Worm (Caenorhabditis elegans) whole organism, L2 larva: ENCODE results near the gene F18H3.1.

ENCODE experiments used
- C34F6.9 ChIP-seq: fragments of 150-350 bp; optimal IDR thresholded peaks from 2 replicates; lab custom pipeline; 2014; ENCODE audit warnings: missing biosample characterization, missing genetic modification characterization
- F13H6.1 ChIP-seq: sonication (generic microtip); optimal IDR thresholded peaks from 2 replicates; lab custom pipeline; 2016; ENCODE audit warnings: missing genetic modification characterization, missing compliant biosample characterization
- Y55F3AM.14 ChIP-seq: fragments of 200-800 bp; sonication (Bioruptor generic); optimal IDR thresholded peaks from 2 replicates; lab custom pipeline; 2018; ENCODE audit warnings: mild to moderate bottlenecking, missing genetic modification characterization, missing compliant biosample characterization
- ZK546.5 ChIP-seq: sonication (generic microtip); optimal IDR thresholded peaks from 2 replicates; lab custom pipeline; 2017; ENCODE audit warnings: missing biosample characterization, missing genetic modification characterization
- alr-1 ChIP-seq: fragments of 150-350 bp; optimal IDR thresholded peaks from 2 replicates; lab custom pipeline; 2014; ENCODE audit warnings: missing biosample characterization, missing genetic modification characterization
- ama-1 ChIP-seq: fragments of 150-350 bp; optimal IDR thresholded peaks from 2 replicates; lab custom pipeline; 2018; ENCODE audit warnings: inconsistent platforms
- blmp-1 ChIP-seq: sonication (generic microtip); optimal IDR thresholded peaks from 2 replicates; lab custom pipeline; 2017; ENCODE audit warnings: missing genetic modification characterization, mild to moderate bottlenecking, missing compliant biosample characterization, antibody characterized with exemption, moderate library complexity; ENCODE audit not compliant: insufficient read depth
- ceh-16 ChIP-seq: fragments of 150-350 bp; optimal IDR thresholded peaks from 2 replicates; lab custom pipeline; 2014; ENCODE audit warnings: missing biosample characterization, missing genetic modification characterization
- ceh-82 ChIP-seq: fragments of 150-350 bp; optimal IDR thresholded peaks from 2 replicates; lab custom pipeline; 2014; ENCODE audit warnings: missing biosample characterization, missing genetic modification characterization
- dmd-4 ChIP-seq: sonication (generic microtip); optimal IDR thresholded peaks from 2 replicates; lab custom pipeline; 2017; ENCODE audit warnings: missing biosample characterization, missing genetic modification characterization
- egl-27 ChIP-seq: sonication (generic microtip); optimal IDR thresholded peaks from 3 replicates; lab custom pipeline; 2017; ENCODE audit warnings: missing biosample characterization, missing genetic modification reagents, missing genetic modification characterization
- elt-1 ChIP-seq: fragments of 150-350 bp; optimal IDR thresholded peaks from 2 replicates; lab custom pipeline; 2014; ENCODE audit warnings: missing biosample characterization, missing genetic modification characterization
- elt-3 ChIP-seq: sonication (generic microtip); optimal IDR thresholded peaks from 2 replicates; lab custom pipeline; 2017; ENCODE audit warnings: missing biosample characterization, missing genetic modification characterization
- fos-1 ChIP-seq: fragments of 150-350 bp; optimal IDR thresholded peaks from 2 replicates; lab custom pipeline; 2014; ENCODE audit warnings: missing biosample characterization, missing genetic modification characterization
- gmeb-1 ChIP-seq: fragments of 150-350 bp; optimal IDR thresholded peaks from 2 replicates; lab custom pipeline; 2014; ENCODE audit warnings: missing biosample characterization, missing genetic modification characterization
- lin-13 ChIP-seq: fragments of 150-350 bp; optimal IDR thresholded peaks from 2 replicates; lab custom pipeline; 2014; ENCODE audit warnings: missing biosample characterization, missing genetic modification reagents, missing genetic modification characterization
- lin-39 ChIP-seq: fragments of 150-350 bp; optimal IDR thresholded peaks from 2 replicates; lab custom pipeline; 2014; ENCODE audit warnings: missing biosample characterization, missing genetic modification reagents, missing genetic modification characterization
- lsy-2 ChIP-seq, 2 experiments: fragments of 150-350 bp in 1 of 2; sonication (generic microtip) in 1 of 2; optimal IDR thresholded peaks; 2 replicates each; lab custom pipeline; 2014 to 2017; ENCODE audit warnings: missing biosample characterization in 2 of 2, missing genetic modification characterization in 2 of 2
- mdl-1 ChIP-seq, 2 experiments: fragments of 150-350 bp in 1 of 2; sonication (generic microtip) in 1 of 2; optimal IDR thresholded peaks; 2 replicates each; lab custom pipeline; 2017; ENCODE audit warnings: missing biosample characterization in 2 of 2, missing genetic modification characterization in 2 of 2
- nhr-10 ChIP-seq: sonication (generic microtip); optimal IDR thresholded peaks from 2 replicates; lab custom pipeline; 2017; ENCODE audit warnings: missing biosample characterization, missing genetic modification characterization
- nhr-11 ChIP-seq: fragments of 150-350 bp; optimal IDR thresholded peaks from 2 replicates; lab custom pipeline; 2014; ENCODE audit warnings: missing biosample characterization, missing genetic modification characterization
- nhr-12 ChIP-seq: fragments of 150-350 bp; optimal IDR thresholded peaks from 2 replicates; lab custom pipeline; 2014; ENCODE audit warnings: missing biosample characterization, missing genetic modification characterization
- nhr-129 ChIP-seq: fragments of 150-350 bp; optimal IDR thresholded peaks from 2 replicates; lab custom pipeline; 2014; ENCODE audit warnings: missing biosample characterization, missing genetic modification characterization
- nhr-21 ChIP-seq: fragments of 150-350 bp; optimal IDR thresholded peaks from 2 replicates; lab custom pipeline; 2014; ENCODE audit warnings: missing biosample characterization, missing genetic modification characterization
- nhr-237 ChIP-seq: fragments of 150-350 bp; optimal IDR thresholded peaks from 2 replicates; lab custom pipeline; 2014; ENCODE audit warnings: missing biosample characterization, missing genetic modification characterization
- nhr-77 ChIP-seq: fragments of 150-350 bp; optimal IDR thresholded peaks from 2 replicates; lab custom pipeline; 2014; ENCODE audit warnings: missing biosample characterization, missing genetic modification characterization
- peb-1 ChIP-seq: fragments of 150-350 bp; optimal IDR thresholded peaks from 2 replicates; lab custom pipeline; 2014; ENCODE audit warnings: missing biosample characterization, missing genetic modification characterization
- sma-3 ChIP-seq: sonication (generic microtip); optimal IDR thresholded peaks from 2 replicates; lab custom pipeline; 2016; ENCODE audit warnings: missing genetic modification reagents, missing genetic modification characterization, missing compliant biosample characterization
- sma-9 ChIP-seq, 2 experiments: fragments of 150-350 bp in 1 of 2; sonication (generic microtip) in 1 of 2; optimal IDR thresholded peaks; 2 replicates each; lab custom pipeline; 2014 to 2016; ENCODE audit warnings: missing genetic modification characterization in 2 of 2, mild to moderate bottlenecking in 1 of 2, missing biosample characterization in 1 of 2, missing compliant biosample characterization in 1 of 2, missing genetic modification reagents in 1 of 2, moderate library complexity in 1 of 2
- snpc-4 ChIP-seq: fragments of 150-350 bp; optimal IDR thresholded peaks from 2 replicates; lab custom pipeline; 2014; ENCODE audit warnings: missing biosample characterization, missing genetic modification characterization
- unc-55 ChIP-seq: fragments of 150-350 bp; sonication (generic microtip); optimal IDR thresholded peaks from 3 replicates; lab custom pipeline; 2014; ENCODE audit warnings: missing biosample characterization, missing genetic modification reagents, missing genetic modification characterization
- unc-62 ChIP-seq: fragments of 150-350 bp; optimal IDR thresholded peaks from 2 replicates; lab custom pipeline; 2014; ENCODE audit warnings: missing biosample characterization, missing genetic modification reagents, missing genetic modification characterization
- ztf-11 ChIP-seq: sonication (generic microtip); optimal IDR thresholded peaks from 2 replicates; lab custom pipeline; 2017; ENCODE audit warnings: missing biosample characterization, missing genetic modification characterization
- ztf-4 ChIP-seq: fragments of 150-350 bp; optimal IDR thresholded peaks from 2 replicates; lab custom pipeline; 2014; ENCODE audit warnings: missing biosample characterization, missing genetic modification characterization

Gene F18H3.1

DNA sequence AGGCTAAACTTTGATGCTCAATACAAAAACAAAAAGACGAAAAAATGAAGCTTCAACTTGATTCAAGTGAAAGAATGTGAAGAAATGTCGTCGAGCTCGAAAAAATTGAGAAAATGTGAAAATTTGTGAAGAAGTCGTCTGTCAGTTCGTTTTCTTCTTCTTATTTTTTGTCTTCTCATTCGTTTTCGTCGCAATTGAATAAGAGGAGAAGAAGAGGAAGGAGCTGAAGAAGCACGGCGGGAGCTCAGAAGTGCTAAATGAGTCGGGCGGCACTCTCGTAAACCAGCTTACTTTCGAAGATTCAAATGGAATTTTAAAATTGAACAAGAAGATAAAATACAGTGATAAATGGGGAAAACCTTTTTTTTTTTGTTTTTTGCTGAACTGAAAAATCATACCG, 14.3 kb upstream of the F18H3.1 start:
- TF ChIP-seq nhr-11 (tag; lab: Kevin White, UChicago) (no peak), ZK546.5 (no peak), dmd-4 (no peak), nhr-237 (tag; lab: Kevin White, UChicago) (no peak), nhr-12 (tag; lab: Kevin White, UChicago) (no peak), Y55F3AM.14 (GFP tag; lab: Kevin White, UChicago) (no peak), unc-62 (GFP tag; lab: Kevin White, UChicago) (no peak), ztf-11 (tag; lab: Kevin White, UChicago) (no peak), gmeb-1 (tag; lab: Kevin White, UChicago) (no peak), F13H6.1 (tag; lab: Kevin White, UChicago) (no peak), snpc-4 (tag; lab: Kevin White, UChicago) (no peak), elt-3 (tag; lab: Kevin White, UChicago) (no peak), nhr-10 (tag; lab: Kevin White, UChicago) (no peak)

DNA sequence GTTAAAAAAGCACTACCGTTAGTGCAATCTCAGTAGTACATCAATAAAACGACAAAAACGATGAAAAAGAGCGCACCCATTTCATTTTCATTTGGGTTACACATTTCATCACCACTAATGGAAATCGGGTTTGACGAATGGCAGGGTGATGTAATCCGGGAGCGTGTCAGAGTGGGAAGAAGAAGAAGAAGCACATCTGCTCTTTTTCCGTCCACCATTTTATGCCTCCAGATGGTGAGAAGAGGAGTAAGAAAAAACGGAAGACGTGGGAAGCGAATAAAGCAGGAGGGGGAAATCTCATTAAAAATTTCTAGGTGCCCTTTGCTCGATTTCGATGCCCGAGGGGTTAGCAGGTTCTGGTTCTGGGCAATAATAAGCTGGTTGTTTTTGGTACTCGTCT, 13.4 kb upstream of the F18H3.1 start:
- TF ChIP-seq ama-1 (lab: Kevin White, UChicago): no peak
- TF ChIP-seq nhr-129 (tag; lab: Kevin White, UChicago): peak; percentile 21
- no peak for TF ChIP-seq ztf-4
- TF ChIP-seq, all 48 proteins: peak for 1

DNA sequence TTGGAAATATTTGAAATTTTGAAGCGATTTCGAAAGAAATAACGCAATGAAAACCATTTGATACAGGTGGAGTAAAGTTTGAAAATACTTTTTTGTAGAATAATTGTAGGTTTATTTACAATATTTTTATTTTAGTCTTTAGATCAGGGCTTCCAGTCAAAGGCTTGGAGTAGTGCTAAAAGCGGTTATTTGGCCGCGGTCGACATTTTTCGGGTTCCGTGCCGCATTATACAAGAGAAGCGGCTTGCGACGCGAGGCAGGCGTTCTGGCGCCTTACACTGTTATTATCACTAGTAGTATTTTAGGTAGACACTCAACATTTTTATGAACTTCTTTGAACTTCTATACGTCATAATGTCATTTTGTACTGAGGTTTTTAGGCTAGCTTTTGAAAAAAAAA, 13.0 kb upstream of the F18H3.1 start:
- TF ChIP-seq ztf-4: no peak
- peak; percentile 43 for TF ChIP-seq snpc-4 (tag; lab: Kevin White, UChicago)
- no peak for TF ChIP-seq egl-27 (tag; lab: Kevin White, UChicago)
- TF ChIP-seq sma-9 (GFP tag; optimal IDR thresholded peaks at IDR 0.05; lab: Kevin White, UChicago): peak; percentile 5
- no peak for TF ChIP-seq sma-9 (tag; optimal IDR thresholded peaks at IDR 0.05; lab: Kevin White, UChicago)
- TF ChIP-seq, all 48 proteins: peak for 2

DNA sequence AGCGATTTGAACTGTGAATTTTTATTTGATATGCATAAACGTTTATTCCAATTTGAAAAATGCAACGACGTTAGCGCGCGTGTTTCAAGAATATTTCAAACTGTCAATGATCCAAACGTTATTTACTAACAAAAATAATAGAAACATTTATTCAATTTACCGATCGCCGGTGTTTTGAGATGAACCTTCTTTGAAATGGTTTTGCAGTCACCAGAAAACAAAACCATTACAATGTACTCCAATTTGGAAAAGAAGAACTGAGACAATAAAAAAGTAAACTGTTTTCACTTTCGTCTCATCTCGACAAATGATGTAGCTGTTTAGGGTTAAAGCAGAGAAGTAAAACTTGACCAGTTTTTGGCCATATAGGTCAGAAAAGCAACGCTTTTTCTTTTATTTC, 12.2 kb upstream of the F18H3.1 start, which contains the start of gene H06A10.1:
Gene H06A10.1 (plus strand): TSS at position 301 of the 400 bp plus-strand sequence.
- TF ChIP-seq nhr-77 (tag; lab: Kevin White, UChicago): no peak
- no peak for TF ChIP-seq nhr-237 (tag; lab: Kevin White, UChicago)
- no peak for TF ChIP-seq mdl-1 (tag; optimal IDR thresholded peaks at IDR 0.05; lab: Kevin White, UChicago)
- TF ChIP-seq ceh-82 (tag; lab: Kevin White, UChicago): no peak
- no peak for TF ChIP-seq nhr-11 (tag; lab: Kevin White, UChicago)
- no peak for TF ChIP-seq elt-1 (tag; lab: Kevin White, UChicago)

DNA sequence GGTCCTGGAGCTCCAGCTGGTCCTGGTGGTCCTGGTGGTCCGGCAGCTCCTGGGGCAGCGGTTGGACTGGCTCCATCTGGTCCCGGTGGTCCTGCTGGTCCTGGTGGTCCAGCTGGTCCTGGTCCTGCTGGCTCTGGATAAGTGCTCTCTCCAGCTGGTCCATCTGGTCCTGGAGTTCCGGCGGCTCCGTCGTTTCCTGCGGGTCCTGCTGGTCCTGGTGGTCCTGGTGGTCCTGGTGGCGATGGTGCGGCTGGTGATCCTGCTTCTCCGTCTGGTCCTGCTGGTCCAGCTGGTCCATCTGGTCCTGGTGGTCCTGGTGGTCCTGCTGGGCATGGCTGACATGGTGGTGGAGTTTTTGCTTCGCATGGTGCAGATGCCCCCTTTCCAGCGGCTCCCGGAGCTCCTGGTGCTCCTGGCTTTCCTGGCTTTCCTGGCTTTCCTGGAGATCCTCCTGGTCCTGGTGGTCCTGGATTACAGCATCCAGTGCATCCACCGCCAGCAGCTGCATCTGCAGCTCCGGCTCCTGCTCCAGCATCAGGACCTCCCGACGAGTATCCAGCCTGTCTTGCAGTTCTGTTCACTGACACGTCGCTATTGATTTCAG, 9.1 kb upstream of the F18H3.1 start:
- TF ChIP-seq elt-3 (tag; lab: Kevin White, UChicago) (no peak), ama-1 (lab: Kevin White, UChicago) (no peak), Y55F3AM.14 (GFP tag; lab: Kevin White, UChicago) (no peak), ztf-4 (no peak), peb-1 (tag; lab: Kevin White, UChicago) (no peak), nhr-129 (tag; lab: Kevin White, UChicago) (no peak), blmp-1 (tag; lab: Kevin White, UChicago) (no peak), elt-1 (tag; lab: Kevin White, UChicago) (no peak), lin-13 (no peak), alr-1 (tag; lab: Kevin White, UChicago) (no peak), nhr-21 (tag; lab: Kevin White, UChicago) (no peak), fos-1 (tag; lab: Kevin White, UChicago) (no peak), C34F6.9 (tag; lab: Kevin White, UChicago) (no peak)

DNA sequence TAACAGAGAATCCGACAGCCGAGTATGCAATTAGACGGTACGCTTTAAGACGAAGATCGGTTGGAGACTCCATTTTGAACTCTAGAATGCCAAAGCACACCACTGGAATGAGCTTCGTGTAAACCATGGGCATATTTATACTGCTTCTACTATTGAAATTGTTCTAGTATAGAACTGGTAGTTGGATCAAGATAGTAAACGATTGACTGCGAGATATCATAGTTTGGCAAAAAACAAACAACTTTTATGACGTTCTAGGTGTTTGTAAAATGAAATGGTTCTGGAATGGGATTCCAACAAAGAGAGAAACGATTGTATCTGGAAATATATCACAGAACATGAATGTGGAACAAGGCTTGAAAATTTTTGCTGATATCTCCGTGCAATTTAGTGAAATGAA, 8.5 kb upstream of the F18H3.1 start, which contains the start of gene col-185:
Gene col-185 (minus strand): TSS at position 101 of the 400 bp plus-strand sequence.
- no peak for TF ChIP-seq alr-1 (tag; lab: Kevin White, UChicago)
- no peak for TF ChIP-seq nhr-10 (tag; lab: Kevin White, UChicago)
- TF ChIP-seq lsy-2 (tag; optimal IDR thresholded peaks at IDR 0.05; lab: Kevin White, UChicago): no peak
- no peak for TF ChIP-seq ceh-82 (tag; lab: Kevin White, UChicago)
- TF ChIP-seq ama-1 (lab: Kevin White, UChicago): no peak
- no peak for TF ChIP-seq gmeb-1 (tag; lab: Kevin White, UChicago)
- TF ChIP-seq elt-3 (tag; lab: Kevin White, UChicago): no peak
- TF ChIP-seq Y55F3AM.14 (GFP tag; lab: Kevin White, UChicago): no peak
- no peak for TF ChIP-seq nhr-12 (tag; lab: Kevin White, UChicago)
- TF ChIP-seq unc-55 (GFP tag; lab: Kevin White, UChicago): no peak
- TF ChIP-seq ztf-11 (tag; lab: Kevin White, UChicago): no peak
- no peak for TF ChIP-seq blmp-1 (tag; lab: Kevin White, UChicago)
- TF ChIP-seq sma-9 (GFP tag; optimal IDR thresholded peaks at IDR 0.05; lab: Kevin White, UChicago): no peak
- no peak for TF ChIP-seq sma-9 (tag; optimal IDR thresholded peaks at IDR 0.05; lab: Kevin White, UChicago)
- TF ChIP-seq lin-39 (tag; lab: Kevin White, UChicago): no peak
- no peak for TF ChIP-seq sma-3 (GFP tag; lab: Kevin White, UChicago)
- TF ChIP-seq nhr-77 (tag; lab: Kevin White, UChicago): no peak
- no peak for TF ChIP-seq unc-62 (GFP tag; lab: Kevin White, UChicago)
- TF ChIP-seq ceh-16 (tag; lab: Kevin White, UChicago): no peak
